Worm (Caenorhabditis elegans) whole organism, young adult: Measurements from ENCODE around the gene hlh-33.
A peak's percentile ranks its signal among the peaks of the same experiment; 100 is the strongest.

ENCODE experiments used
- B0019.2 ChIP-seq: fragments of 200-800 bp; sonication (Bioruptor generic); conservative IDR thresholded peaks from 2 replicates; pipeline ENCODE4 v1.3.6; 2022; ENCODE audit warnings: missing genetic modification reagents, missing genetic modification characterization, missing compliant biosample characterization
- B0035.1 ChIP-seq: sonication (generic microtip); optimal IDR thresholded peaks from 2 replicates; lab custom pipeline; 2016; ENCODE audit warnings: missing genetic modification characterization, mild to moderate bottlenecking, missing compliant biosample characterization, missing genotype, missing genetic modification reagents
- C17E4.6 ChIP-seq: fragments of 200-800 bp; sonication (Bioruptor generic); IDR thresholded peaks from 2 replicates; pipeline ENCODE4 v1.3.6; 2022; ENCODE audit warnings: missing genetic modification reagents, missing genetic modification characterization, missing compliant biosample characterization
- F10E7.11 ChIP-seq: sonication (generic microtip); optimal IDR thresholded peaks from 2 replicates; lab custom pipeline; 2017; ENCODE audit warnings: mild to moderate bottlenecking, missing genetic modification characterization, moderate library complexity, missing compliant biosample characterization
- F49E8.2 ChIP-seq: sonication (generic microtip); optimal IDR thresholded peaks from 3 replicates; lab custom pipeline; 2017; ENCODE audit warnings: missing genetic modification characterization, mild to moderate bottlenecking, missing compliant biosample characterization, antibody characterized with exemption, moderate library complexity; ENCODE audit not compliant: insufficient read depth
- F57A8.1 ChIP-seq: fragments of 200-800 bp; sonication (Bioruptor generic); optimal IDR thresholded peaks from 2 replicates; lab custom pipeline; 2018; ENCODE audit warnings: mild to moderate bottlenecking, missing genetic modification characterization, moderate library complexity, missing compliant biosample characterization
- ZK185.1 ChIP-seq: sonication (generic microtip); optimal IDR thresholded peaks from 2 replicates; lab custom pipeline; 2016; ENCODE audit warnings: mild to moderate bottlenecking, missing genetic modification characterization, missing compliant biosample characterization; ENCODE audit not compliant: poor library complexity, severe bottlenecking
- aptf-3 ChIP-seq: fragments of 200-800 bp; sonication (Bioruptor generic); IDR thresholded peaks from 2 replicates; pipeline ENCODE4 v1.3.6; 2022; ENCODE audit warnings: missing genetic modification characterization, missing compliant biosample characterization
- athp-1 ChIP-seq: sonication (generic microtip); optimal IDR thresholded peaks from 2 replicates; lab custom pipeline; 2017; ENCODE audit warnings: mild to moderate bottlenecking, missing genetic modification characterization, missing compliant biosample characterization
- cebp-1 ChIP-seq, 2 experiments: fragments of 200-800 bp in 1 of 2; sonication (Bioruptor generic) in 1 of 2; sonication (generic microtip) in 1 of 2; IDR thresholded peaks in 1 of 2; optimal IDR thresholded peaks in 1 of 2; 2 replicates each; pipeline versions ENCODE4 v1.3.6 to Lab custom; 2017 to 2022; ENCODE audit warnings: missing compliant biosample characterization in 2 of 2, missing genetic modification characterization in 2 of 2, mild to moderate bottlenecking in 1 of 2, missing genetic modification reagents in 1 of 2, moderate library complexity in 1 of 2
- ceh-27 ChIP-seq: fragments of 200-800 bp; sonication (Bioruptor generic); optimal IDR thresholded peaks from 2 replicates; lab custom pipeline; 2018; ENCODE audit warnings: mild to moderate bottlenecking, missing genetic modification characterization, moderate library complexity, missing compliant biosample characterization
- ceh-40 ChIP-seq: fragments of 200-800 bp; sonication (Bioruptor generic); IDR thresholded peaks from 2 replicates; pipeline ENCODE4 v1.3.6; 2022; ENCODE audit warnings: missing genetic modification characterization, missing compliant biosample characterization
- dpff-1 ChIP-seq: sonication (generic microtip); optimal IDR thresholded peaks from 2 replicates; lab custom pipeline; 2017; ENCODE audit warnings: mild to moderate bottlenecking, missing genetic modification characterization, missing compliant biosample characterization
- dpl-1 ChIP-seq: fragments of 150-350 bp; optimal IDR thresholded peaks from 2 replicates; lab custom pipeline; 2014; ENCODE audit warnings: missing biosample characterization, missing genetic modification reagents, missing genetic modification characterization
- efl-1 ChIP-seq: fragments of 150-350 bp; optimal IDR thresholded peaks from 2 replicates; lab custom pipeline; 2014; ENCODE audit warnings: missing biosample characterization, missing genetic modification reagents, missing genetic modification characterization
- egrh-3 ChIP-seq: fragments of 200-800 bp; sonication (Bioruptor generic); IDR thresholded peaks from 2 replicates; pipeline ENCODE4 v1.3.6; 2022; ENCODE audit warnings: missing genetic modification reagents, missing genetic modification characterization, missing compliant biosample characterization
- ets-4 ChIP-seq: fragments of 200-800 bp; sonication (Bioruptor generic); optimal IDR thresholded peaks from 2 replicates; lab custom pipeline; 2018; ENCODE audit warnings: mild to moderate bottlenecking, missing genetic modification characterization, missing compliant biosample characterization
- hlh-26 ChIP-seq: fragments of 200-800 bp; sonication (Bioruptor generic); conservative IDR thresholded peaks from 2 replicates; pipeline ENCODE4 v1.3.6; 2022; ENCODE audit warnings: missing genetic modification reagents, missing genetic modification characterization, missing compliant biosample characterization
- hmg-1.2 ChIP-seq: fragments of 200-800 bp; sonication (Bioruptor generic); IDR thresholded peaks from 2 replicates; pipeline ENCODE4 v1.3.6; 2022; ENCODE audit warnings: missing genetic modification reagents, missing genetic modification characterization, missing compliant biosample characterization
- lir-1 ChIP-seq: fragments of 200-800 bp; sonication (Bioruptor generic); conservative IDR thresholded peaks from 2 replicates; pipeline ENCODE4 v1.3.6; 2022; ENCODE audit warnings: missing genetic modification reagents, missing genetic modification characterization, missing compliant biosample characterization
- lsy-27 ChIP-seq: sonication (generic microtip); optimal IDR thresholded peaks from 2 replicates; lab custom pipeline; 2017; ENCODE audit warnings: missing genetic modification characterization, mild to moderate bottlenecking, missing compliant biosample characterization, antibody characterized with exemption, missing genotype, borderline replicate concordance; ENCODE audit not compliant: insufficient read depth
- madf-8 ChIP-seq: fragments of 200-800 bp; sonication (Bioruptor generic); conservative IDR thresholded peaks from 2 replicates; pipeline ENCODE4 v1.3.6; 2022; ENCODE audit warnings: missing genetic modification reagents, missing genetic modification characterization, missing compliant biosample characterization
- mel-28 ChIP-seq: sonication (generic microtip); optimal IDR thresholded peaks from 2 replicates; lab custom pipeline; 2016; ENCODE audit warnings: borderline replicate concordance, mild to moderate bottlenecking, missing genetic modification characterization, missing compliant biosample characterization
- mes-4 ChIP-seq: sonication (generic microtip); optimal IDR thresholded peaks from 2 replicates; lab custom pipeline; 2016; ENCODE audit warnings: missing genotype, missing genetic modification characterization, missing compliant biosample characterization
- nfyb-1 ChIP-seq: fragments of 200-800 bp; sonication (Bioruptor generic); IDR thresholded peaks from 2 replicates; pipeline ENCODE4 v1.3.6; 2022; ENCODE audit warnings: missing genetic modification reagents, missing genetic modification characterization, missing compliant biosample characterization
- nhr-120 ChIP-seq: fragments of 200-800 bp; sonication (Bioruptor generic); IDR thresholded peaks from 2 replicates; pipeline ENCODE4 v1.3.6; 2022; ENCODE audit warnings: missing genetic modification characterization, missing compliant biosample characterization
- nhr-179 ChIP-seq: sonication (generic microtip); optimal IDR thresholded peaks from 2 replicates; lab custom pipeline; 2016; ENCODE audit warnings: mild to moderate bottlenecking, missing genetic modification characterization, missing compliant biosample characterization
- nhr-27 ChIP-seq: fragments of 200-800 bp; sonication (Bioruptor generic); optimal IDR thresholded peaks from 2 replicates; lab custom pipeline; 2018; ENCODE audit warnings: mild to moderate bottlenecking, missing genetic modification characterization, moderate library complexity, missing compliant biosample characterization
- nhr-80 ChIP-seq: sonication (generic microtip); optimal IDR thresholded peaks from 2 replicates; lab custom pipeline; 2016; ENCODE audit warnings: missing genetic modification characterization, missing compliant biosample characterization
- pbrm-1 ChIP-seq: fragments of 200-800 bp; sonication (Bioruptor generic); IDR thresholded peaks from 2 replicates; pipeline ENCODE4 v1.3.6; 2022; ENCODE audit warnings: missing genetic modification reagents, missing genetic modification characterization, missing compliant biosample characterization
- repo-1 ChIP-seq: sonication (generic microtip); optimal IDR thresholded peaks from 2 replicates; lab custom pipeline; 2017; ENCODE audit warnings: mild to moderate bottlenecking, missing genetic modification characterization, missing compliant biosample characterization
- rpc-1 ChIP-seq, 2 experiments: fragments of 150-350 bp in 1 of 2; sonication (generic microtip) in 1 of 2; optimal IDR thresholded peaks; 2 replicates each; lab custom pipeline; 2014 to 2018; ENCODE audit warnings: missing biosample characterization in 1 of 2, missing genetic modification characterization in 1 of 2, missing genetic modification reagents in 1 of 2, missing genotype in 1 of 2
- snpc-3.4 ChIP-seq: sonication (generic microtip); optimal IDR thresholded peaks from 2 replicates; lab custom pipeline; 2017; ENCODE audit warnings: missing genetic modification characterization, mild to moderate bottlenecking, missing compliant biosample characterization, antibody characterized with exemption, moderate library complexity, missing genotype, missing genetic modification reagents
- snpc-4 ChIP-seq, 5 experiments: fragments of 150-350 bp in 1 of 5; sonication (generic microtip) in 4 of 5; optimal IDR thresholded peaks; 2 replicates each; lab custom pipeline; 2014 to 2018; ENCODE audit warnings: missing genetic modification characterization in 5 of 5, missing biosample characterization in 3 of 5, antibody characterized with exemption in 2 of 5, mild to moderate bottlenecking in 2 of 5, missing compliant biosample characterization in 2 of 5, missing genotype in 2 of 5, moderate library complexity in 2 of 5, missing genetic modification reagents in 1 of 5
- sptf-2 ChIP-seq: fragments of 200-800 bp; sonication (Bioruptor generic); optimal IDR thresholded peaks from 2 replicates; lab custom pipeline; 2018; ENCODE audit warnings: mild to moderate bottlenecking, missing genetic modification characterization, missing compliant biosample characterization
- tbx-9 ChIP-seq: sonication (generic microtip); optimal IDR thresholded peaks from 2 replicates; lab custom pipeline; 2016; ENCODE audit warnings: borderline replicate concordance, missing genetic modification characterization, inconsistent platforms, missing compliant biosample characterization
- tlf-1 ChIP-seq: fragments of 200-800 bp; sonication (Bioruptor generic); optimal IDR thresholded peaks from 2 replicates; lab custom pipeline; 2018; ENCODE audit warnings: mild to moderate bottlenecking, missing genetic modification characterization, missing compliant biosample characterization
- xnd-1 ChIP-seq: sonication (generic microtip); optimal IDR thresholded peaks from 2 replicates; lab custom pipeline; 2016; ENCODE audit warnings: missing genotype, missing genetic modification reagents, missing genetic modification characterization, missing compliant biosample characterization
- zim-3 ChIP-seq: sonication (generic microtip); optimal IDR thresholded peaks from 2 replicates; lab custom pipeline; 2017; ENCODE audit warnings: mild to moderate bottlenecking, missing genetic modification characterization, moderate library complexity, missing compliant biosample characterization
- ztf-18 ChIP-seq: sonication (generic microtip); optimal IDR thresholded peaks from 2 replicates; lab custom pipeline; 2016; ENCODE audit warnings: missing genotype, mild to moderate bottlenecking, missing genetic modification characterization, missing compliant biosample characterization
- ztf-25 ChIP-seq: fragments of 200-800 bp; sonication (Bioruptor generic); IDR thresholded peaks from 2 replicates; pipeline ENCODE4 v1.3.6; 2022; ENCODE audit warnings: missing genetic modification reagents, missing genetic modification characterization, missing compliant biosample characterization
- ztf-26 ChIP-seq: sonication (generic microtip); optimal IDR thresholded peaks from 2 replicates; lab custom pipeline; 2017; ENCODE audit warnings: missing genetic modification characterization, missing compliant biosample characterization
- ztf-3 ChIP-seq: fragments of 200-800 bp; sonication (Bioruptor generic); optimal IDR thresholded peaks from 2 replicates; lab custom pipeline; 2018; ENCODE audit warnings: mild to moderate bottlenecking, missing genetic modification characterization, missing compliant biosample characterization

hlh-33 gene

DNA sequence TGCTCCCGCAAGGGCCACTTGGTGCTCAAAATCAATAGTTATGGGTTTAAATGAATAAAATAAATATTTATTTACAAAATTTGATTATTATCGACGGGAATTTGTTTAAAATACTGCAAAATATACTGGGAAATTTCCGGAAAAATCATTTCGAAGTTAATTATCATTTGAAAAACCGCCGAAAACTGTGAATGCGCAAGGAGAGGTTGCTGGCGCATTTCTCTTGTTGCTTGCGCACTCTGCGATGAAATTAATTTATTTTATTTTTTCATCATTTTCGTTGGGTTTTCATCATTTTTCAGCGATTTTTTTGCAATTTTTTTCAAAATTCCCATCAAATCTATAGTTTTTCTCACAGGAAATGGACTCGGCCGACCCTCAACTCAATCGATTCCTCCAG lies 4.3 kb downstream of the hlh-33 start, which contains the start of gene ddp-1 (continued):
- TF ChIP-seq nhr-120 (no peak), nhr-27 (peak; percentile 55), ceh-40 (no peak), aptf-3 (GFP tag; lab: Robert Waterston, UW) (no peak), pbrm-1 (GFP tag; lab: Robert Waterston, UW) (peak; percentile 95), dpl-1 (GFP tag; lab: Kevin White, UChicago) (peak; percentile 99), dpff-1 (tag; lab: Kevin White, UChicago) (peak; percentile 76), F10E7.11 (peak; percentile 75), ztf-25 (GFP tag; lab: Robert Waterston, UW) (no peak), nhr-179 (tag; lab: Kevin White, UChicago) (no peak), cebp-1 (GFP tag; IDR thresholded peaks at IDR 0.05; lab: Robert Waterston, UW) (peak; percentile 47; the same call in 1 of the 2 replicates), cebp-1 (tag; optimal IDR thresholded peaks at IDR 0.05; lab: Kevin White, UChicago) (peak; percentile 94), ztf-3 (GFP tag; lab: Kevin White, UChicago) (peak; percentile 60), mes-4 (tag; lab: Kevin White, UChicago) (peak; percentile 5), zim-3 (peak; percentile 75), rpc-1 (optimal IDR thresholded peaks at IDR 0.05; lab: Kevin White, UChicago) (no peak), rpc-1 (tag; optimal IDR thresholded peaks at IDR 0.05; lab: Kevin White, UChicago) (no peak), ztf-18 (peak; percentile 100), xnd-1 (peak; percentile 72), snpc-3.4 (tag; lab: Kevin White, UChicago) (peak; percentile 96), nfyb-1 (GFP tag; lab: Robert Waterston, UW) (peak; percentile 97), B0035.1 (tag; lab: Kevin White, UChicago) (peak; percentile 81), lir-1 (GFP tag; lab: Robert Waterston, UW) (peak; percentile 86), snpc-4 (GFP tag; optimal IDR thresholded peaks at IDR 0.05; lab: Kevin White, UChicago) (peak; percentile 70), snpc-4 (tag; optimal IDR thresholded peaks at IDR 0.05; lab: Kevin White, UChicago) (peak; percentile 34 to 81 (median 64)), B0019.2 (GFP tag; lab: Robert Waterston, UW) (peak; percentile 84), ztf-26 (tag; lab: Kevin White, UChicago) (peak; percentile 93), madf-8 (GFP tag; lab: Robert Waterston, UW) (peak; percentile 73), nhr-80 (peak; percentile 47), ceh-27 (GFP tag; lab: Kevin White, UChicago) (peak; percentile 86), egrh-3 (GFP tag; lab: Robert Waterston, UW) (0 out of 2 replicates have a peak, but pooled peaks have one; percentile 31), tbx-9 (tag; lab: Kevin White, UChicago) (no peak), hlh-26 (GFP tag; lab: Robert Waterston, UW) (no peak), F57A8.1 (GFP tag; lab: Kevin White, UChicago) (no peak), efl-1 (GFP tag; lab: Kevin White, UChicago) (peak; percentile 95), hmg-1.2 (GFP tag; lab: Robert Waterston, UW) (peak; percentile 77), F49E8.2 (tag; lab: Kevin White, UChicago) (peak; percentile 78), tlf-1 (GFP tag; lab: Kevin White, UChicago) (peak; percentile 97), repo-1 (peak; percentile 96), mel-28 (tag; lab: Kevin White, UChicago) (peak; percentile 73), sptf-2 (GFP tag; lab: Kevin White, UChicago) (peak; percentile 72), athp-1 (tag; lab: Kevin White, UChicago) (peak; percentile 93), lsy-27 (tag; lab: Kevin White, UChicago) (peak; percentile 64), ets-4 (no peak), ZK185.1 (tag; lab: Kevin White, UChicago) (no peak), C17E4.6 (GFP tag; lab: Robert Waterston, UW) (peak; percentile 88)
- TF ChIP-seq, all 124 proteins: peak for 98
